Fruit fly (Drosophila melanogaster): ENCODE results near the gene Pdi.
A peak's percentile ranks its signal among the peaks of the same experiment; 100 is the strongest.

The Pdi gene

dm6 chr3L:15141118-15142003 lies 1.3 kb downstream of the Pdi start:
- TF ChIP-seq EcR (GFP tag; optimal IDR thresholded peaks at IDR 0.05) (peak; percentile 67 to 92), psq (optimal IDR thresholded peaks at IDR 0.05) (no peak), pan (optimal IDR thresholded peaks at IDR 0.05) (no peak), CG8478 (optimal IDR thresholded peaks at IDR 0.05) (peak; percentile 4)

dm6 chr3L:15140268-15140957 lies 2.2 kb downstream of the Pdi start:
- no peak for TF ChIP-seq psq (optimal IDR thresholded peaks at IDR 0.05)
- no peak for TF ChIP-seq CG8478 (optimal IDR thresholded peaks at IDR 0.05)
- no peak for TF ChIP-seq EcR (GFP tag; optimal IDR thresholded peaks at IDR 0.05)
- TF ChIP-seq Dll (optimal IDR thresholded peaks at IDR 0.05) = no peak
- TF ChIP-seq pan (optimal IDR thresholded peaks at IDR 0.05) = no peak
- no peak for TF ChIP-seq usp (GFP tag; optimal IDR thresholded peaks at IDR 0.05)

DNA sequence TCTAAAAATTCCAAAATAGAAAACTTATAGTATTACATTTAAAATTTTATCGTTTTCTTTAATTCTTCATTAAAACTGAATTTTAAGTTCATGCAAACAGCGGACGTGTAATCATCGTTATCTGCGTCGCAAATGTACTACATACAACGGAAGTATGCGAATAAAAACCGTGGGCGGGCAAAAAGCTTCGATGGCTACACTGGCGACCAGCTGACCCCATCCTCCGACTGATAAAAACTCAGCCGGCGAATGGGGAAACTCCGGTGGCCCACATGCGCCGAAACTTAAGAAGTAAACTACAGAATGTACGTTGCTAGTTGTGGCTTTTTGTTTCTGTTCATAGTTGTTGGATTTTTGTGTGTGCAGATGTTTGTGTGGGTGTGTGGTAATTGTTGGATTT lies 4.8 kb downstream of the Pdi start:
- TF ChIP-seq psq (optimal IDR thresholded peaks at IDR 0.05) (no peak), CG8478 (optimal IDR thresholded peaks at IDR 0.05) (no peak), EcR (GFP tag; optimal IDR thresholded peaks at IDR 0.05) (no peak), pan (optimal IDR thresholded peaks at IDR 0.05) (no peak), usp (GFP tag; optimal IDR thresholded peaks at IDR 0.05) (no peak), Dll (optimal IDR thresholded peaks at IDR 0.05) (no peak)

DNA sequence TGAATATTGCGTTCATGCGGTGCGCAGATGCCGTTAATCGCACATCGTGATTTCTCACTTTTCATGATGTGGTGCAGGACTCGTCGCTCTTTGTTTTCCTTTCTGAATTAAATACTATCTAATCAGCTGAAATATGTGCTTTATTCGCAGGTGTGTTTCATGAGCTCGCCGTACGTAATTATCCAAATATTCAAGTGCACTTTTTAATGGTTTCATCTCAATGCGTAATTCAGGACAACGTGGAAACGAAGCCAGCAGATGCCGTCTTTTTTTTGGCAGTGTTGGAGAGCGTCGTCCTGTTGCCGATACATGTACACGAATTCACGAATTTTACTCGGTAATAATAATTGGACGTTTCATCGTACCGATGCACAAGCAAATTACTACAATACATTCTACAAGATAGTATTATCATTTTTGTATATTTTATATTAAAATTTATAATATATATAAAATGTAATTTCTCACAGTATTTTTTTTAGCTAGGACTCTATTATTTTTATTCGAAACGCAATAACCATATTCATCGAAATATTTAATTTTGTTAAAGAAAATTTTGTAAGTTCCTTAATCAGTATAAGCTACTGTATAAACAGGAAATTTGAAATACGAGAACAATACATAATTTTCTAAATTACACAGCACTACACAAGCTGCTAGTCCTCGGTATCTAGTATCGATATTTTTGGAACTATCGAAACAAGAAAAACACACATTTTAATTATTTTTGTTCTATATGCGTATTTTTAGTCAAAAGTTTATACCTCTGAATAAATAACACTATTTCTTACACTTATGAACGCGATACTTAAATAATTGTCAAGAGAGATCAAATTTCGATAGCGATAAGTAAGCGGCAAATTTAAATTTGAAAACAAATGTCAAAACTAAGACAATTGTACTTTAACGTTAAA lies 5.7 kb downstream of the Pdi start, which contains the start of gene CG12316:
Gene CG12316, minus strand, starts transcription at position 276 of the 914 bp plus-strand sequence.
- TF ChIP-seq pan (optimal IDR thresholded peaks at IDR 0.05) = no peak
- TF ChIP-seq EcR (GFP tag; optimal IDR thresholded peaks at IDR 0.05) = no peak
- no peak for TF ChIP-seq CG8478 (optimal IDR thresholded peaks at IDR 0.05)
- TF ChIP-seq psq (optimal IDR thresholded peaks at IDR 0.05) = no peak
- no peak for TF ChIP-seq Dll (optimal IDR thresholded peaks at IDR 0.05)
- no peak for TF ChIP-seq usp (GFP tag; optimal IDR thresholded peaks at IDR 0.05)

dm6 chr3L:15131278-15131677 lies 11.4 kb downstream of the Pdi start, which contains the start of gene CG13457:
Gene CG13457, minus strand, starts transcription at chr3L:15131378.
- TF ChIP-seq EcR (GFP tag; optimal IDR thresholded peaks at IDR 0.05) = no peak
- TF ChIP-seq pan (optimal IDR thresholded peaks at IDR 0.05) = no peak
- TF ChIP-seq psq (optimal IDR thresholded peaks at IDR 0.05) = no peak
- no peak for TF ChIP-seq usp (GFP tag; optimal IDR thresholded peaks at IDR 0.05)
- no peak for TF ChIP-seq CG8478 (optimal IDR thresholded peaks at IDR 0.05)
- TF ChIP-seq Dll (optimal IDR thresholded peaks at IDR 0.05) = no peak

DNA sequence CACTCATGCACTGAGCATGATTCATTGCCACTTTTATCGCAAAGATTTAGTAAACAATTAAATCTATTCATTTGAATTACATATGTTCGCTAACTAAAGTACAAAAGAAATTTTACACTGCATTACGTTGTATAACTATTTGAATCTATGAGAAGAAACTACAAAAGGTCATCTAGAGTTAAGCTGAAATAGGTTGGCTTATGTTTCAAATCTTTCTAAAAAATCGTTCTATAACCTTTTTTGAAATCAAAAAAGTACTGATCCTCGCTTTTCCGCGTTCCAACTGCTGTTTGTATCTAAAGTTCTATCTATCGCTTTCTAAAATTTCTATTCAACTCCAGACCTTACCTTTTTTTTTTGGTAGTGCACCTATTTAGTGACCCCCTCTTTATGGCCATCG lies 16.9 kb downstream of the Pdi start:
- TF ChIP-seq pan (optimal IDR thresholded peaks at IDR 0.05) = no peak
- no peak for TF ChIP-seq Dll (optimal IDR thresholded peaks at IDR 0.05)
- TF ChIP-seq usp (GFP tag; optimal IDR thresholded peaks at IDR 0.05) = no peak
- TF ChIP-seq CG8478 (optimal IDR thresholded peaks at IDR 0.05) = no peak
- no peak for TF ChIP-seq psq (optimal IDR thresholded peaks at IDR 0.05)
- no peak for TF ChIP-seq EcR (GFP tag; optimal IDR thresholded peaks at IDR 0.05)

dm6 chr3L:15125077-15125652 lies 17.5 kb downstream of the Pdi start, which contains the start of gene CG16959:
Gene CG16959, minus strand, starts transcription at chr3L:15125321.
- peak in 1 of 2 experiments; percentile 49 for TF ChIP-seq EcR (GFP tag; optimal IDR thresholded peaks at IDR 0.05)
- no peak for TF ChIP-seq pan (optimal IDR thresholded peaks at IDR 0.05)

- TF ChIP-seq EcR (GFP tag; optimal IDR thresholded peaks at IDR 0.05) = no peak
- no peak for TF ChIP-seq psq (optimal IDR thresholded peaks at IDR 0.05)
- TF ChIP-seq CG8478 (optimal IDR thresholded peaks at IDR 0.05) = no peak
- no peak for TF ChIP-seq Dll (optimal IDR thresholded peaks at IDR 0.05)
- TF ChIP-seq pan (optimal IDR thresholded peaks at IDR 0.05) = no peak
- TF ChIP-seq usp (GFP tag; optimal IDR thresholded peaks at IDR 0.05) = no peak
Observed at dm6 chr3L:15123736-15124135, 18.9 kb downstream of the Pdi start.

- TF ChIP-seq CG8478 (optimal IDR thresholded peaks at IDR 0.05) (no peak), usp (GFP tag; optimal IDR thresholded peaks at IDR 0.05) (no peak), psq (optimal IDR thresholded peaks at IDR 0.05) (no peak), Dll (optimal IDR thresholded peaks at IDR 0.05) (no peak), EcR (GFP tag; optimal IDR thresholded peaks at IDR 0.05) (no peak), pan (optimal IDR thresholded peaks at IDR 0.05) (no peak)
Observed at dm6 chr3L:15121272-15121671, 21.4 kb downstream of the Pdi start, which contains the start of gene CG32847. Gene CG32847, plus strand, starts transcription at chr3L:15121572.

DNA sequence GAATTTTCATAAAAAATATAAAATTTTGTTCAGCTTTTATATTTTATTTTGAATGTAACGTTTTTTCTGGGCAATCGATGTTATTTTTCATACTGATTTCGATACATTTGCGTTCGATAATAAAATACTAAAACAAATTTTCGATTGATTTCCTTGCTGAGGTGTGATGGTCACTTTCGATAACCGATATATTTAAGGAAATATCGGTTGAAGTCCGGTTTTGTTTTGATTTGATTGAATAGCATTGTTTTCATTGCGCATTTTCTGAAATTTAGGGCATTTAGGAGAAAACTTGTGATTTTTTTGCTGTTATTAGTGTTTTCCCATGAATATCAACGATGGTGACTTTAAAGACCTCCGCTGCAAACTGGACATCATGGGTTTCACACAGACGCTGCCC lies 26.1 kb downstream of the Pdi start, which contains the start of gene Cep135:
Gene Cep135, plus strand, starts transcription at position 202 of the 400 bp plus-strand sequence.
- TF ChIP-seq CG8478 (optimal IDR thresholded peaks at IDR 0.05) (no peak), usp (GFP tag; optimal IDR thresholded peaks at IDR 0.05) (no peak), pan (optimal IDR thresholded peaks at IDR 0.05) (no peak), psq (optimal IDR thresholded peaks at IDR 0.05) (no peak), EcR (GFP tag; optimal IDR thresholded peaks at IDR 0.05) (no peak), Dll (optimal IDR thresholded peaks at IDR 0.05) (no peak)

- no peak for TF ChIP-seq CG8478 (optimal IDR thresholded peaks at IDR 0.05)
- no peak for TF ChIP-seq psq (optimal IDR thresholded peaks at IDR 0.05)
- no peak for TF ChIP-seq EcR (GFP tag; optimal IDR thresholded peaks at IDR 0.05)
- TF ChIP-seq Dll (optimal IDR thresholded peaks at IDR 0.05) = no peak
- TF ChIP-seq usp (GFP tag; optimal IDR thresholded peaks at IDR 0.05) = no peak
- no peak for TF ChIP-seq pan (optimal IDR thresholded peaks at IDR 0.05)
Observed at dm6 chr3L:15113257-15113656, 29.4 kb downstream of the Pdi start, which contains the start of gene CG13458. Gene CG13458, plus strand, starts transcription at chr3L:15113557.

Data from whole organism.